Fruit fly (Drosophila melanogaster) whole organism, embryonic: Measurements from ENCODE around the gene CG7806.
A peak's percentile ranks its signal among the peaks of the same experiment; 100 is the strongest.

Source experiments
- ATbp ChIP-seq: fragments of 200-800 bp; sonication (Bioruptor generic); optimal IDR thresholded peaks from 2 replicates; lab custom pipeline; 2017; ENCODE audit warnings: missing biosample characterization, mild to moderate bottlenecking, missing genetic modification characterization, missing genetic modification reagents
- Adf1 ChIP-seq: fragments of 200-800 bp; sonication (Bioruptor generic); IDR thresholded peaks from 2 replicates; pipeline ENCODE4 v1.3.6; 2022; ENCODE audit warnings: missing biosample characterization, missing genetic modification characterization
- Awh ChIP-seq: fragments of 200-800 bp; sonication (Bioruptor generic); IDR thresholded peaks from 2 replicates; pipeline ENCODE4, ENCODE4 v1.3.6; 2022; ENCODE audit warnings: missing biosample characterization, missing genetic modification characterization
- C15 ChIP-seq: fragments of 200-800 bp; sonication (Bioruptor generic); IDR thresholded peaks from 3 replicates; pipeline ENCODE4 v1.3.6; 2022; ENCODE audit warnings: missing biosample characterization, missing genetic modification characterization
- CG10959 ChIP-seq: fragments of 200-800 bp; sonication (Bioruptor generic); IDR thresholded peaks from 2 replicates; pipeline ENCODE4 v1.3.6; 2022; ENCODE audit warnings: missing biosample characterization, missing genetic modification characterization
- CG11456 ChIP-seq: fragments of 200-800 bp; sonication (Bioruptor generic); IDR thresholded peaks from 3 replicates; pipeline ENCODE4 v1.3.6; 2022; ENCODE audit warnings: missing biosample characterization, missing genetic modification characterization
- CG11504 ChIP-seq: fragments of 200-800 bp; sonication (Bioruptor generic); optimal IDR thresholded peaks from 3 replicates; lab custom pipeline; 2019; ENCODE audit warnings: missing biosample characterization, mild to moderate bottlenecking, missing genetic modification characterization, moderate library complexity
- CG12155 ChIP-seq: fragments of 200-800 bp; sonication (Bioruptor generic); optimal IDR thresholded peaks from 3 replicates; lab custom pipeline; 2016; ENCODE audit warnings: missing biosample characterization, missing genetic modification characterization
- CG13424 ChIP-seq: fragments of 200-800 bp; sonication (Bioruptor generic); optimal IDR thresholded peaks from 2 replicates; lab custom pipeline; 2019; ENCODE audit warnings: missing biosample characterization, mild to moderate bottlenecking, missing genetic modification characterization, moderate library complexity
- CG14441 ChIP-seq: fragments of 200-800 bp; sonication (Bioruptor generic); IDR thresholded peaks from 2 replicates; pipeline ENCODE4 v1.3.6; 2022; ENCODE audit warnings: missing biosample characterization, missing genetic modification characterization
- CG15479 ChIP-seq: fragments of 200-800 bp; sonication (Bioruptor generic); optimal IDR thresholded peaks from 3 replicates; lab custom pipeline; 2019; ENCODE audit warnings: missing biosample characterization, mild to moderate bottlenecking, missing genetic modification characterization, moderate library complexity
- CG15514 ChIP-seq: fragments of 200-800 bp; sonication (Bioruptor generic); optimal IDR thresholded peaks from 3 replicates; lab custom pipeline; 2017; ENCODE audit warnings: missing biosample characterization, missing genetic modification characterization, mild to moderate bottlenecking, moderate library complexity, missing genetic modification reagents
- CG17802 ChIP-seq: fragments of 200-800 bp; sonication (Bioruptor generic); optimal IDR thresholded peaks from 2 replicates; lab custom pipeline; 2018; ENCODE audit warnings: missing biosample characterization, mild to moderate bottlenecking, missing genetic modification characterization, moderate library complexity
- CG2202 ChIP-seq: fragments of 200-800 bp; sonication (Bioruptor generic); optimal IDR thresholded peaks from 2 replicates; lab custom pipeline; 2018; ENCODE audit warnings: missing biosample characterization, mild to moderate bottlenecking, missing genetic modification characterization
- CG2678 ChIP-seq: fragments of 200-800 bp; sonication (Bioruptor generic); optimal IDR thresholded peaks from 3 replicates; lab custom pipeline; 2019; ENCODE audit warnings: missing biosample characterization, mild to moderate bottlenecking, missing genetic modification characterization, moderate library complexity
- CG2712 ChIP-seq: fragments of 200-800 bp; optimal IDR thresholded peaks from 3 replicates; lab custom pipeline; 2019; ENCODE audit warnings: missing biosample characterization, mild to moderate bottlenecking, missing genetic modification characterization, moderate library complexity
- CG3065 ChIP-seq: fragments of 200-800 bp; sonication (Bioruptor generic); optimal IDR thresholded peaks from 2 replicates; lab custom pipeline; 2016; ENCODE audit warnings: missing biosample characterization, missing genetic modification characterization
- CG31224 ChIP-seq: fragments of 200-800 bp; sonication (Bioruptor generic); IDR thresholded peaks from 2 replicates; pipeline ENCODE4 v1.3.6; 2022; ENCODE audit warnings: missing biosample characterization, missing genetic modification characterization
- CG33213 ChIP-seq: fragments of 200-800 bp; sonication (Bioruptor generic); optimal IDR thresholded peaks from 3 replicates; lab custom pipeline; 2016; ENCODE audit warnings: missing biosample characterization, missing genetic modification characterization
- CG34422 ChIP-seq: fragments of 200-800 bp; sonication (Bioruptor generic); IDR thresholded peaks from 3 replicates; pipeline ENCODE4 v1.3.6; 2022; ENCODE audit warnings: missing biosample characterization, missing genetic modification characterization
- CG3726 ChIP-seq: fragments of 200-800 bp; sonication (Bioruptor generic); IDR thresholded peaks from 3 replicates; pipeline ENCODE4, ENCODE4 v1.3.6; 2022; ENCODE audit warnings: missing biosample characterization, missing genetic modification characterization
- CG4328 ChIP-seq: fragments of 200-800 bp; sonication (Bioruptor generic); optimal IDR thresholded peaks from 3 replicates; lab custom pipeline; 2017; ENCODE audit warnings: missing biosample characterization, missing genetic modification reagents, missing genetic modification characterization
- CG43689 ChIP-seq: fragments of 200-800 bp; sonication (Bioruptor generic); IDR thresholded peaks from 2 replicates; pipeline ENCODE4 v1.3.6; 2022; ENCODE audit warnings: missing biosample characterization, missing genetic modification characterization
- CG7357 ChIP-seq: fragments of 200-800 bp; sonication (Bioruptor generic); IDR thresholded peaks from 3 replicates; pipeline ENCODE4 v1.3.6; 2022; ENCODE audit warnings: missing biosample characterization, missing genetic modification characterization
- CG8765 ChIP-seq: fragments of 200-800 bp; sonication (Bioruptor generic); IDR thresholded peaks from 2 replicates; pipeline ENCODE4 v1.3.6; 2022; ENCODE audit warnings: missing biosample characterization, missing genetic modification characterization
- Dad ChIP-seq: fragments of 200-800 bp; sonication (Bioruptor generic); optimal IDR thresholded peaks from 3 replicates; lab custom pipeline; 2016; ENCODE audit warnings: missing biosample characterization, missing genetic modification characterization
- Deaf1 ChIP-seq: fragments of 200-800 bp; optimal IDR thresholded peaks from 3 replicates; lab custom pipeline; 2019; ENCODE audit warnings: missing biosample characterization, mild to moderate bottlenecking, missing genetic modification characterization, moderate library complexity
- Hr78 ChIP-seq, 2 experiments: fragments of 200-800 bp in 1 of 2; fragments of >200 bp in 1 of 2; sonication (Bioruptor generic) in 1 of 2; optimal IDR thresholded peaks; 2 replicates each; lab custom pipeline; 2017 to 2019; ENCODE audit warnings: missing biosample characterization in 2 of 2, missing genetic modification characterization in 2 of 2, mild to moderate bottlenecking in 1 of 2, moderate library complexity in 1 of 2
- Lhr ChIP-seq: fragments of 200-800 bp; sonication (Bioruptor generic); optimal IDR thresholded peaks from 3 replicates; lab custom pipeline; 2017; ENCODE audit warnings: mild to moderate bottlenecking, missing biosample characterization, missing genetic modification reagents, missing genetic modification characterization
- Max ChIP-seq: fragments of 200-800 bp; sonication (Bioruptor generic); optimal IDR thresholded peaks from 2 replicates; lab custom pipeline; 2016; ENCODE audit warnings: missing biosample characterization, mild to moderate bottlenecking, missing genetic modification characterization
- Oli ChIP-seq: fragments of 200-800 bp; sonication (Bioruptor generic); optimal IDR thresholded peaks from 2 replicates; lab custom pipeline; 2018; ENCODE audit warnings: missing biosample characterization, mild to moderate bottlenecking, missing genetic modification characterization, moderate library complexity
- Ptx1 ChIP-seq: fragments of 200-800 bp; sonication (Bioruptor generic); IDR thresholded peaks from 2 replicates; pipeline ENCODE4 v1.3.6; 2022; ENCODE audit warnings: missing biosample characterization, missing genetic modification characterization
- Rx ChIP-seq: fragments of 200-800 bp; sonication (Bioruptor generic); IDR thresholded peaks from 2 replicates; pipeline ENCODE4 v1.3.6; 2022; ENCODE audit warnings: missing biosample characterization, missing genetic modification characterization
- TFAM ChIP-seq: fragments of 200-800 bp; sonication (Bioruptor generic); optimal IDR thresholded peaks from 2 replicates; lab custom pipeline; 2017; ENCODE audit warnings: missing biosample characterization, missing genetic modification characterization, inconsistent platforms
- bsh ChIP-seq, 2 experiments: fragments of 200-800 bp; sonication (Bioruptor generic); optimal IDR thresholded peaks; 2 replicates each; lab custom pipeline; 2017 to 2018; ENCODE audit warnings: mild to moderate bottlenecking in 2 of 2, missing biosample characterization in 2 of 2, missing genetic modification characterization in 2 of 2, moderate library complexity in 1 of 2
- cad ChIP-seq: fragments of >200 bp; optimal IDR thresholded peaks from 2 replicates; lab custom pipeline; 2017; ENCODE audit warnings: missing biosample characterization, missing genetic modification characterization
- ems ChIP-seq: fragments of 200-800 bp; sonication (Bioruptor generic); optimal IDR thresholded peaks from 3 replicates; lab custom pipeline; 2016; ENCODE audit warnings: missing biosample characterization, missing genetic modification characterization
- en ChIP-seq: fragments of 200-800 bp; sonication (Bioruptor generic); optimal IDR thresholded peaks from 2 replicates; lab custom pipeline; 2016; ENCODE audit warnings: missing biosample characterization, missing genetic modification characterization
- fru ChIP-seq: fragments of >200 bp; optimal IDR thresholded peaks from 2 replicates; lab custom pipeline; 2017
- gcm ChIP-seq: fragments of 200-800 bp; sonication (Bioruptor generic); optimal IDR thresholded peaks from 2 replicates; lab custom pipeline; 2019; ENCODE audit warnings: missing biosample characterization, mild to moderate bottlenecking, missing genetic modification characterization, moderate library complexity
- ken ChIP-seq: fragments of 200-800 bp; sonication (Bioruptor generic); IDR thresholded peaks from 3 replicates; pipeline ENCODE4 v1.3.6; 2022; ENCODE audit warnings: missing biosample characterization, missing genetic modification characterization
- lbe ChIP-seq: fragments of 200-800 bp; sonication (Bioruptor generic); optimal IDR thresholded peaks from 2 replicates; lab custom pipeline; 2016; ENCODE audit warnings: missing biosample characterization, mild to moderate bottlenecking, missing genetic modification characterization
- luna ChIP-seq: fragments of 200-800 bp; sonication (Bioruptor generic); optimal IDR thresholded peaks from 2 replicates; lab custom pipeline; 2016; ENCODE audit warnings: missing biosample characterization, missing genetic modification characterization
- nerfin-1 ChIP-seq: fragments of 200-800 bp; sonication (Bioruptor generic); optimal IDR thresholded peaks from 3 replicates; lab custom pipeline; 2019; ENCODE audit warnings: missing biosample characterization, mild to moderate bottlenecking, missing genetic modification characterization, moderate library complexity
- phol ChIP-seq: fragments of 200-800 bp; sonication (Bioruptor generic); optimal IDR thresholded peaks from 3 replicates; lab custom pipeline; 2018; ENCODE audit warnings: missing biosample characterization, mild to moderate bottlenecking, missing genetic modification characterization, moderate library complexity
- pita ChIP-seq: fragments of 200-800 bp; sonication (Bioruptor generic); optimal IDR thresholded peaks from 2 replicates; lab custom pipeline; 2017; ENCODE audit warnings: missing biosample characterization, mild to moderate bottlenecking, missing genetic modification characterization
- rib ChIP-seq: fragments of 200-800 bp; sonication (Bioruptor generic); IDR thresholded peaks from 2 replicates; pipeline ENCODE4 v1.3.6; 2022; ENCODE audit warnings: missing biosample characterization, missing genetic modification characterization
- ro ChIP-seq: fragments of 200-800 bp; sonication (Bioruptor generic); IDR thresholded peaks from 2 replicates; pipeline ENCODE4 v1.3.6; 2022; ENCODE audit warnings: missing biosample characterization, missing genetic modification characterization
- sna ChIP-seq: fragments of 200-800 bp; sonication (Bioruptor generic); IDR thresholded peaks from 2 replicates; pipeline ENCODE4 v1.3.6; 2022; ENCODE audit warnings: missing biosample characterization, missing genetic modification characterization; ENCODE audit not compliant: partially characterized antibody
- sr ChIP-seq: fragments of 200-800 bp; sonication (Bioruptor generic); IDR thresholded peaks from 3 replicates; pipeline ENCODE4 v1.3.6; 2022; ENCODE audit warnings: missing biosample characterization, missing genetic modification characterization
- tx ChIP-seq: fragments of 200-800 bp; sonication (Bioruptor generic); optimal IDR thresholded peaks from 2 replicates; lab custom pipeline; 2016; ENCODE audit warnings: missing biosample characterization, missing genetic modification characterization

CG7806 gene

DNA sequence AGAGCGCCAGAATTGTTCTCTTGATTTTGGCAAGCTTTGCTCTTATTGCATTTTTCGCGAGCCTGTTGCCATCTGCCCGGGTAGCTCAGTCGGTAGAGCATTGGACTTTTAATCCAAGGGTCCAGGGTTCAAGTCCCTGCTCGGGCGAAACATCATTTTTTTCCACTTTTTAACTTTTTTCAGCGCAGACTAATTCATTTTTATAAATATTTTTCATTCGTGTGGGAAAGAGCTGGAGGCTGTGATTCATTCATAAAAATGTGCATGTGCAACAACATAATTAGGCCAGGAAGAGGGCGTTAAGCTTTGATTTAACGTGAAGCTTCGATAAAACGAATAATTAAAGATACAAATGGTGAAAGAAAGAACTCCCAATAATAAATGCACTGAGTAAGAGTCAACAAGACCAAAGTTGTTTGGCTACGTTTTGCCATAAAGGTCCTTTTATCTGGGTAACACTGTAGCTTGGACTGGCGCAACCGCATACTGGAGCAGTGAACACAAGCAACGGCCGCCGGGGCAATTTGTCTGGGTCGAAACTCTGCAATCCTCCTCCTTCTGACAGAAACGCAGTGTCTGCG, 20.5 kb upstream of the CG7806 start (continued):
- no peak for TF ChIP-seq Awh
- no peak for TF ChIP-seq Rx
- no peak for TF ChIP-seq gcm
- no peak for TF ChIP-seq nerfin-1 (tag; lab: Kevin White, UChicago)
- TF ChIP-seq CG11504: peak; percentile 42
- TF ChIP-seq CG17802 (tag; lab: Kevin White, UChicago): no peak
- TF ChIP-seq CG8765 (GFP tag; lab: Robert Waterston, UW): no peak
- no peak for TF ChIP-seq ro
- no peak for TF ChIP-seq Adf1 (GFP tag; lab: Robert Waterston, UW)
- no peak for TF ChIP-seq ems (GFP tag; lab: Kevin White, UChicago)
- TF ChIP-seq CG33213: no peak
- TF ChIP-seq Lhr: no peak
- no peak for TF ChIP-seq tx (GFP tag; lab: Kevin White, UChicago)
- no peak for TF ChIP-seq en (GFP tag; lab: Kevin White, UChicago)
- TF ChIP-seq CG2678: peak; percentile 36
- TF ChIP-seq cad (GFP tag; lab: Kevin White, UChicago): no peak
- TF ChIP-seq CG4328 (GFP tag; lab: Kevin White, UChicago): no peak
- no peak; the same call in 1 of the 2 replicates for TF ChIP-seq CG10959 (GFP tag; lab: Robert Waterston, UW)
- no peak for TF ChIP-seq CG12155 (GFP tag; lab: Kevin White, UChicago)
- no peak for TF ChIP-seq Max (GFP tag; lab: Kevin White, UChicago)
- TF ChIP-seq CG2202 (tag; lab: Kevin White, UChicago): no peak
- peak; percentile 21 for TF ChIP-seq ATbp (GFP tag; lab: Kevin White, UChicago)
- no peak for TF ChIP-seq CG43689 (GFP tag; lab: Robert Waterston, UW)
- no peak for TF ChIP-seq TFAM (GFP tag; lab: Kevin White, UChicago)
- no peak for TF ChIP-seq C15 (GFP tag; lab: Robert Waterston, UW)
- TF ChIP-seq luna: no peak
- no peak for TF ChIP-seq CG15479
- TF ChIP-seq fru (lab: Kevin White, UChicago): no peak
- no peak for TF ChIP-seq rib
- TF ChIP-seq CG7357: 0 out of 3 replicates have a peak, but pooled peaks have one; percentile 23
- TF ChIP-seq CG2712: peak; percentile 37
- TF ChIP-seq Deaf1 (tag; lab: Kevin White, UChicago): no peak
- peak; percentile 31; the same call in 1 of the 2 replicates for TF ChIP-seq Ptx1 (GFP tag; lab: Robert Waterston, UW)
- TF ChIP-seq CG34422 (GFP tag; lab: Robert Waterston, UW): 0 out of 3 replicates have a peak, but pooled peaks have one; percentile 43
- TF ChIP-seq ken: no peak
- TF ChIP-seq sr (GFP tag; lab: Robert Waterston, UW): no peak
- TF ChIP-seq Hr78 (GFP tag; optimal IDR thresholded peaks at IDR 0.05; lab: Kevin White, UChicago): no peak
- peak; percentile 43 to 61 for TF ChIP-seq bsh (GFP tag; optimal IDR thresholded peaks at IDR 0.05; lab: Kevin White, UChicago)
- TF ChIP-seq Dad (GFP tag; lab: Kevin White, UChicago): no peak
- TF ChIP-seq CG14441: no peak
- TF ChIP-seq CG13424 (tag; lab: Kevin White, UChicago): no peak
- TF ChIP-seq CG3726: no peak
- TF ChIP-seq lbe (GFP tag; lab: Kevin White, UChicago): peak; percentile 66
- no peak for TF ChIP-seq sna (GFP tag; lab: Robert Waterston, UW)
- TF ChIP-seq Oli: peak; percentile 10
- no peak for TF ChIP-seq CG15514
- no peak for TF ChIP-seq CG3065 (GFP tag; lab: Kevin White, UChicago)
- TF ChIP-seq phol: peak; percentile 27
- no peak for TF ChIP-seq CG31224 (GFP tag; lab: Robert Waterston, UW)
- 0 out of 3 replicates have a peak, but pooled peaks have one; percentile 13 for TF ChIP-seq CG11456 (GFP tag; lab: Robert Waterston, UW)
- TF ChIP-seq pita (GFP tag; lab: Kevin White, UChicago): no peak
